Worm (Caenorhabditis elegans): ENCODE results near the gene gst-11.

The gst-11 gene

DNA sequence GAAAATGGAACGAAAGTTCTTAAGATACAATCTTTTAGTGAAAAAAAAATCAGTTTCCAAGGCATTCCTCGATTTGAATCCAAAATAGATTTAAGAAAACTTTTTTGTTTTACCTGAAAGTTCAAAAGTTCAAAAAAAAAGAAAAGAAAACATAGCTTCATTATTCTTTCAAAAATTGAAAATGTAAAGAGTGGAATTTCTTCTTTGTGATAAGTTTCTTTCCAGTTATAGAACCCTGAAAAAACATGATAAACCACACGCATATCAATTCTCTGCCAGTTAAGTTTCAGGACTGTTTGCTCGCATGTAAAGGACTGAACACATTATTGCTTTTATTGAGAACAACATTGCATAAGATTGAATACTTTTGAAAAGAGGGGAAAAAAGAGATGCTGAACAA is 21.8 kb downstream of the gst-11 start:
- no peak for TF ChIP-seq nhr-12 (tag; optimal IDR thresholded peaks at IDR 0.05)
- TF ChIP-seq nhr-77 (tag; optimal IDR thresholded peaks at IDR 0.05) = no peak
- no peak for TF ChIP-seq efl-3 (GFP tag; optimal IDR thresholded peaks at IDR 0.05)
- no peak for TF ChIP-seq hlh-17 (GFP tag; optimal IDR thresholded peaks at IDR 0.05; ENCODE audit: borderline replicate concordance)
- TF ChIP-seq irx-1 (tag; optimal IDR thresholded peaks at IDR 0.05) = no peak
- TF ChIP-seq C16A3.4 (tag; optimal IDR thresholded peaks at IDR 0.05) = no peak

ce11 chrX:3611042-3611623 is 22.4 kb downstream of the gst-11 start, which contains the start of gene C18B2.5:
C18B2.5 (minus strand) TSS chrX:3611092.
- TF ChIP-seq unc-130 (tag; optimal IDR thresholded peaks at IDR 0.05) (no peak), efl-1 (optimal IDR thresholded peaks at IDR 0.05) (no peak), efl-1 (GFP tag; optimal IDR thresholded peaks at IDR 0.05 in 1 of 2) (peak in 1 of 2 experiments; percentile 72), elt-2 (tag; optimal IDR thresholded peaks at IDR 0.05) (peak; percentile 35), tlp-1 (tag; optimal IDR thresholded peaks at IDR 0.05) (no peak), C34B4.2 (tag; optimal IDR thresholded peaks at IDR 0.05) (no peak), fos-1 (tag; optimal IDR thresholded peaks at IDR 0.05) (no peak)

DNA sequence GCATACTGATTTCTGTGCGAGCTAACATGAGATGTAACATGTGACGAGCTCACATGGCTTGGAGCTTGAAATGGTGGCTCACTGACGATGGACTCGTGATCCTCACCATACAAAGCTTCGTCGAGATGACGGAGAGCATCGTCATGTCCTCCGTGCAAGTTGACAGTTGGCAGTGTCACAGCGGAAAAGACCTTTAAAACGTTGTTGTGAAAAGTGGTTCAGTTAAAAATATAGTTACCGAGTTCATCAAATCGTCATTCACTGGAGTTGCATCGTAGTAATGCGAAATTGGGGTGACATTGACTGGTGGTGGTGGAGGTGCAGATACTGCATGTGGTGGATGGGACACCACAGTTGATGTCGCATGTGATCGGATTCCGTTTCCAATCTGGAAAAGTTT is 23.1 kb downstream of the gst-11 start:
- no peak for TF ChIP-seq fkh-8 (tag; optimal IDR thresholded peaks at IDR 0.05)
- no peak for TF ChIP-seq isw-1 (GFP tag; IDR thresholded peaks at IDR 0.05)
- no peak for TF ChIP-seq mep-1 (tag; optimal IDR thresholded peaks at IDR 0.05)
- TF ChIP-seq egl-13 (tag; optimal IDR thresholded peaks at IDR 0.05) = no peak
- TF ChIP-seq tbx-2 (tag; optimal IDR thresholded peaks at IDR 0.05) = no peak
- no peak for TF ChIP-seq zag-1 (tag; optimal IDR thresholded peaks at IDR 0.05)
- TF ChIP-seq ets-5 (GFP tag; IDR thresholded peaks at IDR 0.05) = no peak
- TF ChIP-seq C34B4.2 (tag; optimal IDR thresholded peaks at IDR 0.05) = no peak
- no peak for TF ChIP-seq snpc-4 (tag; optimal IDR thresholded peaks at IDR 0.05)
- TF ChIP-seq lin-39 (tag; optimal IDR thresholded peaks at IDR 0.05) = no peak
- TF ChIP-seq mdl-1 (tag; optimal IDR thresholded peaks at IDR 0.05) = no peak

- TF ChIP-seq rnt-1 (tag; optimal IDR thresholded peaks at IDR 0.05) = peak; percentile 67
- TF ChIP-seq vab-15 (tag; optimal IDR thresholded peaks at IDR 0.05) = no peak
- TF ChIP-seq irx-1 (tag; optimal IDR thresholded peaks at IDR 0.05) = peak; percentile 23
- TF ChIP-seq pqm-1 (tag; optimal IDR thresholded peaks at IDR 0.05) = no peak
- no peak for TF ChIP-seq grh-1 (GFP tag; IDR thresholded peaks at IDR 0.05)
- no peak for TF ChIP-seq nhr-28 (tag; optimal IDR thresholded peaks at IDR 0.05)
- peak; percentile 51 for TF ChIP-seq zip-4 (GFP tag; optimal IDR thresholded peaks at IDR 0.05)
- TF ChIP-seq nhr-11 (tag; optimal IDR thresholded peaks at IDR 0.05) = no peak
- TF ChIP-seq ama-1 (optimal IDR thresholded peaks at IDR 0.05) = no peak
- peak; percentile 69 for TF ChIP-seq mep-1 (tag; optimal IDR thresholded peaks at IDR 0.05)
- TF ChIP-seq nhr-12 (tag; optimal IDR thresholded peaks at IDR 0.05) = no peak
- no peak for TF ChIP-seq hlh-17 (GFP tag; optimal IDR thresholded peaks at IDR 0.05; ENCODE audit: borderline replicate concordance)
- TF ChIP-seq lin-39 (tag; optimal IDR thresholded peaks at IDR 0.05) = no peak
- peak; percentile 58 for TF ChIP-seq isw-1 (GFP tag; IDR thresholded peaks at IDR 0.05)
- peak; percentile 59 for TF ChIP-seq nhr-19 (GFP tag; conservative IDR thresholded peaks at IDR 0.05)
- TF ChIP-seq mef-2 (tag; optimal IDR thresholded peaks at IDR 0.05) = no peak
- TF ChIP-seq lin-14 (GFP tag; optimal IDR thresholded peaks at IDR 0.05) = peak; percentile 93
- peak; percentile 84 for TF ChIP-seq skn-1 (tag; optimal IDR thresholded peaks at IDR 0.05)
- no peak for TF ChIP-seq hlh-4 (tag; optimal IDR thresholded peaks at IDR 0.05)
- TF ChIP-seq sup-37 (GFP tag; optimal IDR thresholded peaks at IDR 0.05) = no peak
- TF ChIP-seq C04F5.9 (tag; optimal IDR thresholded peaks at IDR 0.05) = no peak
- TF ChIP-seq nhr-20 (tag; optimal IDR thresholded peaks at IDR 0.05) = peak; percentile 67
- TF ChIP-seq dsc-1 (tag; optimal IDR thresholded peaks at IDR 0.05) = peak; percentile 45
- TF ChIP-seq ceh-90 (tag; optimal IDR thresholded peaks at IDR 0.05) = no peak
- TF ChIP-seq elt-3 (tag; optimal IDR thresholded peaks at IDR 0.05) = peak in 1 of 6 experiments; percentile 1
- TF ChIP-seq unc-86 (tag; optimal IDR thresholded peaks at IDR 0.05) = peak; percentile 48
- no peak for TF ChIP-seq sox-4 (tag; optimal IDR thresholded peaks at IDR 0.05)
- TF ChIP-seq ztf-11 (tag; optimal IDR thresholded peaks at IDR 0.05) = peak in 1 of 2 experiments; percentile 4
- TF ChIP-seq sptf-1 (tag; optimal IDR thresholded peaks at IDR 0.05) = no peak
- no peak for TF ChIP-seq ces-1 (GFP tag; optimal IDR thresholded peaks at IDR 0.05)
- no peak for TF ChIP-seq Y116A8C.19 (tag; optimal IDR thresholded peaks at IDR 0.05; ENCODE audit: borderline replicate concordance)
These were observed 27.8 kb downstream of the gst-11 start, which contains the start of gene C18B2.4 for ce11 chrX:3605727-3606126. C18B2.4 (minus strand) TSS chrX:3605741.
